Worm (Caenorhabditis elegans): ENCODE measurements around the gene nhr-11.

ce11 chrIV:9094356-9094755, 24.6 kb downstream of the nhr-11 start, which contains the start of gene mrpl-42:
- TF ChIP-seq ama-1 (optimal IDR thresholded peaks at IDR 0.05) (no peak), ceh-13 (GFP tag; optimal IDR thresholded peaks at IDR 0.05) (no peak), tbx-11 (GFP tag; IDR thresholded peaks at IDR 0.05) (no peak), sea-1 (GFP tag; conservative IDR thresholded peaks at IDR 0.05) (no peak), F13C5.2 (tag; optimal IDR thresholded peaks at IDR 0.05) (no peak), ets-7 (tag; optimal IDR thresholded peaks at IDR 0.05) (no peak)

Measured in whole organism, early embryonic.